Worm (Caenorhabditis elegans) whole organism, L2 larva: ENCODE measurements around the gene srd-39.

Experiments used
- blmp-1 ChIP-seq: sonication (generic microtip); optimal IDR thresholded peaks from 2 replicates; lab custom pipeline; 2017; ENCODE audit warnings: missing genetic modification characterization, mild to moderate bottlenecking, missing compliant biosample characterization, antibody characterized with exemption, moderate library complexity; ENCODE audit not compliant: insufficient read depth
- egl-27 ChIP-seq: sonication (generic microtip); optimal IDR thresholded peaks from 3 replicates; lab custom pipeline; 2017; ENCODE audit warnings: missing biosample characterization, missing genetic modification reagents, missing genetic modification characterization
- elt-3 ChIP-seq: sonication (generic microtip); optimal IDR thresholded peaks from 2 replicates; lab custom pipeline; 2017; ENCODE audit warnings: missing biosample characterization, missing genetic modification characterization
- fos-1 ChIP-seq: fragments of 150-350 bp; optimal IDR thresholded peaks from 2 replicates; lab custom pipeline; 2014; ENCODE audit warnings: missing biosample characterization, missing genetic modification characterization
- mdl-1 ChIP-seq, 2 experiments: fragments of 150-350 bp in 1 of 2; sonication (generic microtip) in 1 of 2; optimal IDR thresholded peaks; 2 replicates each; lab custom pipeline; 2017; ENCODE audit warnings: missing biosample characterization in 2 of 2, missing genetic modification characterization in 2 of 2
- snpc-4 ChIP-seq: fragments of 150-350 bp; optimal IDR thresholded peaks from 2 replicates; lab custom pipeline; 2014; ENCODE audit warnings: missing biosample characterization, missing genetic modification characterization
- unc-62 ChIP-seq: fragments of 150-350 bp; optimal IDR thresholded peaks from 2 replicates; lab custom pipeline; 2014; ENCODE audit warnings: missing biosample characterization, missing genetic modification reagents, missing genetic modification characterization
- zag-1 ChIP-seq: fragments of 150-350 bp; optimal IDR thresholded peaks from 2 replicates; lab custom pipeline; 2014; ENCODE audit warnings: missing biosample characterization, missing genetic modification characterization
- ztf-4 ChIP-seq: fragments of 150-350 bp; optimal IDR thresholded peaks from 2 replicates; lab custom pipeline; 2014; ENCODE audit warnings: missing biosample characterization, missing genetic modification characterization

ce11 chrX:13323697-13324096 is 23.3 kb upstream of the srd-39 start:
- TF ChIP-seq blmp-1 (no peak), snpc-4 (no peak), zag-1 (tag; lab: Kevin White, UChicago) (no peak), egl-27 (tag; lab: Kevin White, UChicago) (no peak), mdl-1 (tag; optimal IDR thresholded peaks at IDR 0.05; lab: Kevin White, UChicago) (no peak), fos-1 (no peak), unc-62 (no peak), elt-3 (tag; lab: Kevin White, UChicago) (no peak), ztf-4 (tag; lab: Kevin White, UChicago) (no peak)
